Fruit fly (Drosophila melanogaster) whole organism, embryonic: ENCODE measurements around the gene Nup153.

Source experiments
- CG15514 ChIP-seq: fragments of 200-800 bp; sonication (Bioruptor generic); optimal IDR thresholded peaks from 3 replicates; lab custom pipeline; 2017; ENCODE audit warnings: missing biosample characterization, missing genetic modification characterization, mild to moderate bottlenecking, moderate library complexity, missing genetic modification reagents
- CG17328 ChIP-seq: fragments of 200-800 bp; sonication (Bioruptor generic); IDR thresholded peaks from 2 replicates; pipeline ENCODE4 v1.3.6; 2022; ENCODE audit warnings: missing biosample characterization, missing genetic modification characterization
- CG2116 ChIP-seq: fragments of 200-800 bp; sonication (Bioruptor generic); optimal IDR thresholded peaks from 3 replicates; lab custom pipeline; 2018; ENCODE audit warnings: missing biosample characterization, mild to moderate bottlenecking, missing genetic modification characterization
- CG31224 ChIP-seq: fragments of 200-800 bp; sonication (Bioruptor generic); IDR thresholded peaks from 2 replicates; pipeline ENCODE4 v1.3.6; 2022; ENCODE audit warnings: missing biosample characterization, missing genetic modification characterization
- CG8765 ChIP-seq: fragments of 200-800 bp; sonication (Bioruptor generic); IDR thresholded peaks from 2 replicates; pipeline ENCODE4 v1.3.6; 2022; ENCODE audit warnings: missing biosample characterization, missing genetic modification characterization
- al ChIP-seq: fragments of 200-800 bp; sonication (Bioruptor generic); IDR thresholded peaks from 2 replicates; pipeline ENCODE4 v1.3.6; 2022; ENCODE audit warnings: missing biosample characterization, missing genetic modification characterization
- dimm ChIP-seq: fragments of 200-800 bp; sonication (Bioruptor generic); IDR thresholded peaks from 2 replicates; pipeline ENCODE4 v1.3.6; 2022; ENCODE audit warnings: missing biosample characterization, missing genetic modification characterization
- fd96Cb ChIP-seq: fragments of 200-800 bp; sonication (Bioruptor generic); optimal IDR thresholded peaks from 2 replicates; lab custom pipeline; 2018; ENCODE audit warnings: missing biosample characterization, mild to moderate bottlenecking, missing genetic modification characterization, moderate library complexity
- grn ChIP-seq: fragments of 200-800 bp; sonication (Bioruptor generic); optimal IDR thresholded peaks from 3 replicates; lab custom pipeline; 2017; ENCODE audit warnings: missing biosample characterization, missing genetic modification characterization
- repo ChIP-seq: fragments of 200-800 bp; sonication (Bioruptor generic); optimal IDR thresholded peaks from 2 replicates; lab custom pipeline; 2016; ENCODE audit warnings: missing biosample characterization, missing genetic modification characterization

- TF ChIP-seq grn, result peak; percentile 64
- TF ChIP-seq CG8765, result no peak
- no peak for TF ChIP-seq CG2116
- no peak for TF ChIP-seq CG17328 (GFP tag; lab: Robert Waterston, UW)
- TF ChIP-seq al (GFP tag; lab: Robert Waterston, UW), result no peak
- TF ChIP-seq repo, result no peak
- TF ChIP-seq fd96Cb (tag; lab: Kevin White, UChicago), result no peak
- peak; percentile 20 for TF ChIP-seq CG15514 (GFP tag; lab: Kevin White, UChicago)
- TF ChIP-seq dimm, result no peak
- TF ChIP-seq CG31224, result no peak
Measured at dm6 chrX:16655724-16656235, 56.7 kb downstream of the Nup153 start.
